Worm (Caenorhabditis elegans): ENCODE results near the gene mcp-1.

The mcp-1 gene

ce11 chrV:6000368-6000802 lies 38.8 kb downstream of the mcp-1 start (continued):
- TF ChIP-seq pha-4 (GFP tag; IDR thresholded peaks at IDR 0.05) (peak; percentile 94), pha-4 (tag; optimal IDR thresholded peaks at IDR 0.05) (peak; percentile 90), F44E2.7 (GFP tag; IDR thresholded peaks at IDR 0.05) (no peak), F26F4.8 (GFP tag; conservative IDR thresholded peaks at IDR 0.05) (no peak), snpc-4 (tag; optimal IDR thresholded peaks at IDR 0.05) (no peak), arid-1 (GFP tag; conservative IDR thresholded peaks at IDR 0.05) (peak; percentile 78), ztf-7 (tag; optimal IDR thresholded peaks at IDR 0.05) (peak; percentile 86), daf-16 (GFP tag; optimal IDR thresholded peaks at IDR 0.05) (peak; percentile 59 to 89), daf-16 (tag; optimal IDR thresholded peaks at IDR 0.05) (peak; percentile 98), lim-7 (GFP tag; IDR thresholded peaks at IDR 0.05) (0 out of 2 replicates have a peak, but pooled peaks have one; percentile 25), nhr-25 (tag; optimal IDR thresholded peaks at IDR 0.05; ENCODE audit: borderline replicate concordance, insufficient read depth) (peak; percentile 81), ama-1 (optimal IDR thresholded peaks at IDR 0.05) (peak; percentile 36), Y48G9A.11 (GFP tag; IDR thresholded peaks at IDR 0.05) (no peak), nhr-77 (tag; optimal IDR thresholded peaks at IDR 0.05) (peak; percentile 86), Y105C5A.15 (GFP tag; IDR thresholded peaks at IDR 0.05) (no peak), php-3 (GFP tag; IDR thresholded peaks at IDR 0.05) (peak; percentile 97), ceh-32 (tag; optimal IDR thresholded peaks at IDR 0.05; ENCODE audit: poor library complexity) (no peak), nhr-76 (tag; optimal IDR thresholded peaks at IDR 0.05) (peak; percentile 33), nhr-28 (tag; optimal IDR thresholded peaks at IDR 0.05) (peak; percentile 98), Y5F2A.4 (GFP tag; optimal IDR thresholded peaks at IDR 0.05) (no peak), ztf-11 (tag; optimal IDR thresholded peaks at IDR 0.05) (no peak), nhr-102 (tag; optimal IDR thresholded peaks at IDR 0.05) (peak; percentile 96), jun-1 (tag; optimal IDR thresholded peaks at IDR 0.05) (peak; percentile 93), hlh-30 (tag; optimal IDR thresholded peaks at IDR 0.05; ENCODE audit: insufficient read depth) (peak; percentile 97), ZK337.2 (GFP tag; IDR thresholded peaks at IDR 0.05) (no peak), T20F7.1 (GFP tag; optimal IDR thresholded peaks at IDR 0.05) (peak; percentile 89), nhr-11 (tag; optimal IDR thresholded peaks at IDR 0.05) (peak; percentile 92), daf-12 (tag; optimal IDR thresholded peaks at IDR 0.05) (no peak), lin-39 (tag; optimal IDR thresholded peaks at IDR 0.05) (no peak), dmd-8 (GFP tag; IDR thresholded peaks at IDR 0.05) (no peak), nhr-10 (tag; optimal IDR thresholded peaks at IDR 0.05) (peak; percentile 97), tra-1 (GFP tag; IDR thresholded peaks at IDR 0.05) (peak; percentile 94), daf-8 (GFP tag; IDR thresholded peaks at IDR 0.05) (no peak), hif-1 (tag; optimal IDR thresholded peaks at IDR 0.05) (peak; percentile 13 to 85), nhr-42 (GFP tag; IDR thresholded peaks at IDR 0.05) (peak; percentile 91), egl-27 (tag; optimal IDR thresholded peaks at IDR 0.05) (peak; percentile 79), rbr-2 (tag; optimal IDR thresholded peaks at IDR 0.05) (peak; percentile 91), ctbp-1 (GFP tag; IDR thresholded peaks at IDR 0.05) (peak; percentile 86), fos-1 (tag; optimal IDR thresholded peaks at IDR 0.05) (no peak), zfp-3 (GFP tag; conservative IDR thresholded peaks at IDR 0.05) (peak; percentile 84), sdz-12 (GFP tag; optimal IDR thresholded peaks at IDR 0.05) (no peak), lin-1 (GFP tag; IDR thresholded peaks at IDR 0.05) (peak; percentile 97), saeg-2 (GFP tag; IDR thresholded peaks at IDR 0.05) (peak; percentile 85), mes-2 (tag; optimal IDR thresholded peaks at IDR 0.05; ENCODE audit: poor library complexity, severe bottlenecking) (peak; percentile 74), F49E8.2 (tag; optimal IDR thresholded peaks at IDR 0.05; ENCODE audit: borderline replicate concordance) (no peak), nhr-41 (GFP tag; IDR thresholded peaks at IDR 0.05) (peak; percentile 79; the same call in 1 of the 2 replicates), fkh-10 (GFP tag; optimal IDR thresholded peaks at IDR 0.05) (peak; percentile 80), mdl-1 (tag; optimal IDR thresholded peaks at IDR 0.05) (peak; percentile 67 to 96), nhr-111 (GFP tag; optimal IDR thresholded peaks at IDR 0.05) (no peak), duxl-1 (tag; optimal IDR thresholded peaks at IDR 0.05; ENCODE audit: poor library complexity) (peak; percentile 45), D1046.2 (GFP tag; IDR thresholded peaks at IDR 0.05) (0 out of 2 replicates have a peak, but pooled peaks have one; percentile 18)

Data from whole organism, L4 larva.